Fruit fly (Drosophila melanogaster): ENCODE data around the gene CG17129.
A peak's percentile ranks its signal among the peaks of the same experiment; 100 is the strongest.

The CG17129 gene

DNA sequence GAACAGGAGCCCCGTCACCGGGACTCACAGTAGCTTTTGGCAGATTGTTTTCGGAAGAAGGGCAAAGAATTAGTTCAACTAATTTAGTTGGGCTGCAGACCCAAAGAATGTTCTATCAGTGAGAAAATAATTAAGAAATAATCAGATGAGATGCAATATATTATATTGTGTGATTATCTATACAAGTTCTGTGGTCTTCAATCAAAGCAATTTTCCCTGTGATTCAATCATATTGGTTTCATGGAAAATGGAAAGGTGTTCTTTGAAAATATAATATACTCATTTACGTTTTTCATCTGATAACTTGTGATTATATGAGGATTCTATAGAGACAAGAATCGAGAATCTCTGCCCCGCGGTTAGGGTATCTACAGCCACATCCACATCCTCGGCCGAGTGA lies 48.5 kb upstream of the CG17129 start:
- TF ChIP-seq ey (GFP tag; optimal IDR thresholded peaks at IDR 0.05) (peak; percentile 15), Dif (GFP tag; optimal IDR thresholded peaks at IDR 0.05; ENCODE audit: partially characterized antibody) (no peak), Hnf4 (GFP tag; optimal IDR thresholded peaks at IDR 0.05) (no peak), CG9705 (GFP tag; optimal IDR thresholded peaks at IDR 0.05) (no peak), Rel (GFP tag; optimal IDR thresholded peaks at IDR 0.05) (no peak), Rel (tag; optimal IDR thresholded peaks at IDR 0.05) (no peak), jim (GFP tag; optimal IDR thresholded peaks at IDR 0.05) (no peak), foxo (GFP tag; optimal IDR thresholded peaks at IDR 0.05) (peak in 1 of 2 experiments; percentile 26), h (GFP tag; optimal IDR thresholded peaks at IDR 0.05) (peak; percentile 34), HLH106 (tag; optimal IDR thresholded peaks at IDR 0.05) (peak; percentile 52), lola (GFP tag; optimal IDR thresholded peaks at IDR 0.05) (no peak), psq (GFP tag; optimal IDR thresholded peaks at IDR 0.05) (no peak), sage (GFP tag; optimal IDR thresholded peaks at IDR 0.05) (no peak), rgr (GFP tag; optimal IDR thresholded peaks at IDR 0.05) (peak; percentile 18), Hr83 (GFP tag; optimal IDR thresholded peaks at IDR 0.05; ENCODE audit: poor library complexity, severe bottlenecking) (no peak), N (GFP tag; optimal IDR thresholded peaks at IDR 0.05) (no peak), br (GFP tag; optimal IDR thresholded peaks at IDR 0.05) (peak; percentile 9), dsf (GFP tag; optimal IDR thresholded peaks at IDR 0.05; ENCODE audit: borderline replicate concordance) (no peak), Dfd (GFP tag; optimal IDR thresholded peaks at IDR 0.05) (no peak), Vsx2 (GFP tag; optimal IDR thresholded peaks at IDR 0.05; ENCODE audit: partially characterized antibody) (no peak), GATAd (GFP tag; optimal IDR thresholded peaks at IDR 0.05) (no peak), tai (GFP tag; optimal IDR thresholded peaks at IDR 0.05) (peak; percentile 33), Mio (GFP tag; optimal IDR thresholded peaks at IDR 0.05) (no peak), Sp1 (GFP tag; optimal IDR thresholded peaks at IDR 0.05) (peak; percentile 45), fru (GFP tag; optimal IDR thresholded peaks at IDR 0.05) (peak; percentile 10), Myc (optimal IDR thresholded peaks at IDR 0.05) (no peak), OdsH (GFP tag; optimal IDR thresholded peaks at IDR 0.05) (peak; percentile 47), dl (GFP tag; optimal IDR thresholded peaks at IDR 0.05; ENCODE audit: insufficient read depth in 1 of 2, partially characterized antibody in 2 of 2) (no peak)

dm6 chr3L:727874-728273 lies 47.7 kb upstream of the CG17129 start:
- peak; percentile 91 for TF ChIP-seq br (GFP tag; optimal IDR thresholded peaks at IDR 0.05)
- TF ChIP-seq dl (GFP tag; optimal IDR thresholded peaks at IDR 0.05; ENCODE audit: insufficient read depth in 1 of 2, partially characterized antibody in 2 of 2) = no peak
- TF ChIP-seq ey (GFP tag; optimal IDR thresholded peaks at IDR 0.05) = peak; percentile 94
- TF ChIP-seq h (GFP tag; optimal IDR thresholded peaks at IDR 0.05) = peak; percentile 93
- TF ChIP-seq Hr83 (GFP tag; optimal IDR thresholded peaks at IDR 0.05; ENCODE audit: poor library complexity, severe bottlenecking) = no peak
- TF ChIP-seq Mio (GFP tag; optimal IDR thresholded peaks at IDR 0.05) = no peak
- TF ChIP-seq usp (GFP tag; optimal IDR thresholded peaks at IDR 0.05) = no peak
- peak; percentile 25 for TF ChIP-seq dsf (GFP tag; optimal IDR thresholded peaks at IDR 0.05; ENCODE audit: borderline replicate concordance)
- no peak for TF ChIP-seq Abd-B (GFP tag; optimal IDR thresholded peaks at IDR 0.05)
- TF ChIP-seq lola (GFP tag; optimal IDR thresholded peaks at IDR 0.05) = no peak
- peak; percentile 94 for TF ChIP-seq woc (GFP tag; optimal IDR thresholded peaks at IDR 0.05)
- peak; percentile 88 for TF ChIP-seq Hnf4 (GFP tag; optimal IDR thresholded peaks at IDR 0.05)
- TF ChIP-seq CrebA (GFP tag; optimal IDR thresholded peaks at IDR 0.05; ENCODE audit: borderline replicate concordance) = peak; percentile 78
- no peak for TF ChIP-seq N (GFP tag; optimal IDR thresholded peaks at IDR 0.05)
- TF ChIP-seq tai (GFP tag; optimal IDR thresholded peaks at IDR 0.05) = peak; percentile 77
- peak; percentile 11 for TF ChIP-seq Vsx2 (GFP tag; optimal IDR thresholded peaks at IDR 0.05; ENCODE audit: partially characterized antibody)
- peak; percentile 47 for TF ChIP-seq Rel (GFP tag; optimal IDR thresholded peaks at IDR 0.05)
- peak; percentile 62 for TF ChIP-seq Rel (tag; optimal IDR thresholded peaks at IDR 0.05)
- peak; percentile 74 for TF ChIP-seq CG9705 (GFP tag; optimal IDR thresholded peaks at IDR 0.05)
- TF ChIP-seq HLH106 (tag; optimal IDR thresholded peaks at IDR 0.05) = peak; percentile 92
- peak; percentile 14 to 92 for TF ChIP-seq foxo (GFP tag; optimal IDR thresholded peaks at IDR 0.05)
- peak; percentile 82 for TF ChIP-seq psq (GFP tag; optimal IDR thresholded peaks at IDR 0.05)
- peak; percentile 91 for TF ChIP-seq OdsH (GFP tag; optimal IDR thresholded peaks at IDR 0.05)
- TF ChIP-seq CG32264 (GFP tag; optimal IDR thresholded peaks at IDR 0.05) = peak; percentile 82
- no peak for TF ChIP-seq Myc (optimal IDR thresholded peaks at IDR 0.05)
- no peak for TF ChIP-seq Hr78 (GFP tag; optimal IDR thresholded peaks at IDR 0.05)
- TF ChIP-seq brk (GFP tag; optimal IDR thresholded peaks at IDR 0.05) = peak; percentile 78
- peak; percentile 94 for TF ChIP-seq fru (GFP tag; optimal IDR thresholded peaks at IDR 0.05)
- no peak for TF ChIP-seq Dif (GFP tag; optimal IDR thresholded peaks at IDR 0.05; ENCODE audit: partially characterized antibody)
- TF ChIP-seq jim (GFP tag; optimal IDR thresholded peaks at IDR 0.05) = no peak
- no peak for TF ChIP-seq GATAd (GFP tag; optimal IDR thresholded peaks at IDR 0.05)
- peak; percentile 91 for TF ChIP-seq Sp1 (GFP tag; optimal IDR thresholded peaks at IDR 0.05)
- peak; percentile 91 for TF ChIP-seq rgr (GFP tag; optimal IDR thresholded peaks at IDR 0.05)
- TF ChIP-seq Jra (GFP tag; optimal IDR thresholded peaks at IDR 0.05) = peak; percentile 60
- peak; percentile 85 for TF ChIP-seq sage (GFP tag; optimal IDR thresholded peaks at IDR 0.05)
- TF ChIP-seq sv (GFP tag; optimal IDR thresholded peaks at IDR 0.05) = no peak
- peak; percentile 64 for TF ChIP-seq dmrt93B (GFP tag; optimal IDR thresholded peaks at IDR 0.05)
- TF ChIP-seq Dfd (GFP tag; optimal IDR thresholded peaks at IDR 0.05) = no peak
- no peak for TF ChIP-seq pan (optimal IDR thresholded peaks at IDR 0.05)
